Worm (Caenorhabditis elegans) whole organism, L3 larva: ENCODE data around the gene R02D5.9.

Experiments
- R02D3.7 ChIP-seq: fragments of 150-350 bp; optimal IDR thresholded peaks from 2 replicates; lab custom pipeline; 2014; ENCODE audit warnings: missing biosample characterization, missing genetic modification characterization
- ZK546.5 ChIP-seq: sonication (generic microtip); optimal IDR thresholded peaks from 2 replicates; lab custom pipeline; 2017; ENCODE audit warnings: missing biosample characterization, missing genetic modification characterization
- ceh-82 ChIP-seq: fragments of 150-350 bp; optimal IDR thresholded peaks from 2 replicates; lab custom pipeline; 2014; ENCODE audit warnings: missing biosample characterization, missing genetic modification characterization
- ceh-9 ChIP-seq: sonication (generic microtip); optimal IDR thresholded peaks from 2 replicates; lab custom pipeline; 2018; ENCODE audit warnings: missing biosample characterization, missing genetic modification characterization
- lsy-12 ChIP-seq: sonication (generic microtip); optimal IDR thresholded peaks from 2 replicates; lab custom pipeline; 2016; ENCODE audit warnings: mild to moderate bottlenecking, missing genetic modification characterization, missing compliant biosample characterization
- mdl-1 ChIP-seq: fragments of 150-350 bp; optimal IDR thresholded peaks from 2 replicates; lab custom pipeline; 2014; ENCODE audit warnings: missing biosample characterization, missing genetic modification characterization
- nhr-25 ChIP-seq: sonication (generic microtip); optimal IDR thresholded peaks from 2 replicates; lab custom pipeline; 2017; ENCODE audit warnings: missing biosample characterization, missing genetic modification characterization
- nhr-43 ChIP-seq: sonication (generic microtip); optimal IDR thresholded peaks from 2 replicates; lab custom pipeline; 2016; ENCODE audit warnings: mild to moderate bottlenecking, missing genetic modification characterization, missing compliant biosample characterization; ENCODE audit not compliant: poor library complexity, severe bottlenecking
- pha-4 ChIP-seq: fragments of 150-350 bp; optimal IDR thresholded peaks from 2 replicates; lab custom pipeline; 2014; ENCODE audit warnings: missing biosample characterization, missing genetic modification reagents, missing genetic modification characterization
- pqm-1 ChIP-seq: fragments of 150-350 bp; optimal IDR thresholded peaks from 2 replicates; lab custom pipeline; 2017; ENCODE audit warnings: missing biosample characterization, missing genetic modification characterization, inconsistent platforms
- snpc-4 ChIP-seq: fragments of 150-350 bp; optimal IDR thresholded peaks from 2 replicates; lab custom pipeline; 2014; ENCODE audit warnings: missing biosample characterization, missing genetic modification characterization
- unc-62 ChIP-seq: fragments of 150-350 bp; sonication (generic microtip); optimal IDR thresholded peaks from 4 replicates; lab custom pipeline; 2014; ENCODE audit warnings: missing biosample characterization, missing genetic modification reagents, missing genetic modification characterization
- zag-1 ChIP-seq: fragments of 150-350 bp; optimal IDR thresholded peaks from 2 replicates; lab custom pipeline; 2014; ENCODE audit warnings: missing biosample characterization, missing genetic modification characterization

DNA sequence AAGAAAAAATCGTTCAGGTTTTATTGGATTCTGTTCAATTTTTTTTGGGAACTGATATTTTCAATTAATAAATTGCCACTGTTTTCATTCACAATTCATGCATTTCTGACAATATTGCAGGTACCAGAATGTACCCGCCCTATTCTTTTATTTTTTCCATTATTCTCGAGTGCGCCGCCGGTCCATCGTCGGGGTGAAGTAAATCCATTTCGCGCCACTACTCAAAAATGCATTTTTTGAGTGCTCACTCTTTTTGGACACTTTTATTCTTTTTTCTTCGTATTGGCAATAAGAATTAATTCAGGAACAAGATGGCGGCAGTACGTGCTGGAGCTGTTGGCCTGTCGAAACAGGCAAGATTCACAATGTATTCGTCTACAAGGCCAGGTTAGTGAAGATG lies 19.9 kb upstream of the R02D5.9 start, which contains the start of gene kcnl-4:
- no peak for TF ChIP-seq R02D3.7 (tag; lab: Kevin White, UChicago)
- no peak for TF ChIP-seq snpc-4 (tag; lab: Kevin White, UChicago)
- TF ChIP-seq ZK546.5 (tag; lab: Kevin White, UChicago): no peak
- TF ChIP-seq nhr-25 (tag; lab: Kevin White, UChicago): no peak
- TF ChIP-seq nhr-43 (tag; lab: Kevin White, UChicago): no peak
- TF ChIP-seq ceh-82: no peak
- no peak for TF ChIP-seq pqm-1 (tag; lab: Kevin White, UChicago)
- no peak for TF ChIP-seq lsy-12
- no peak for TF ChIP-seq unc-62
- no peak for TF ChIP-seq zag-1 (tag; lab: Kevin White, UChicago)
- TF ChIP-seq mdl-1: no peak
- TF ChIP-seq pha-4 (tag; lab: Kevin White, UChicago): no peak
- TF ChIP-seq ceh-9 (tag; lab: Kevin White, UChicago): no peak
